Worm (Caenorhabditis elegans): ENCODE results near the gene flp-24.

The flp-24 gene

ce11 chrIII:744459-744858 lies 19.5 kb downstream of the flp-24 start:
- TF ChIP-seq elt-3 (tag; optimal IDR thresholded peaks at IDR 0.05): no peak
- TF ChIP-seq drap-1 (GFP tag; optimal IDR thresholded peaks at IDR 0.05): no peak
- no peak for TF ChIP-seq ham-2 (GFP tag; optimal IDR thresholded peaks at IDR 0.05)
- TF ChIP-seq flh-1 (GFP tag; optimal IDR thresholded peaks at IDR 0.05): no peak
- no peak for TF ChIP-seq hlh-1 (tag; optimal IDR thresholded peaks at IDR 0.05)
- no peak for TF ChIP-seq tbx-8 (GFP tag; optimal IDR thresholded peaks at IDR 0.05)
- TF ChIP-seq blmp-1 (tag; optimal IDR thresholded peaks at IDR 0.05): peak; percentile 41

ce11 chrIII:748782-749181 lies 23.9 kb downstream of the flp-24 start:
- no peak for TF ChIP-seq unc-39 (tag; optimal IDR thresholded peaks at IDR 0.05)
- no peak for TF ChIP-seq elt-1 (tag; optimal IDR thresholded peaks at IDR 0.05; ENCODE audit: borderline replicate concordance, insufficient read depth)
- no peak for TF ChIP-seq ceh-43 (GFP tag; optimal IDR thresholded peaks at IDR 0.05)
- TF ChIP-seq snpc-4 (tag; optimal IDR thresholded peaks at IDR 0.05): no peak
- no peak for TF ChIP-seq flh-1 (GFP tag; optimal IDR thresholded peaks at IDR 0.05)
- TF ChIP-seq nhr-237 (tag; optimal IDR thresholded peaks at IDR 0.05): no peak
- no peak for TF ChIP-seq sem-2 (GFP tag; optimal IDR thresholded peaks at IDR 0.05)

ce11 chrIII:750028-750427 lies 25.1 kb downstream of the flp-24 start:
- TF ChIP-seq lin-32 (GFP tag; optimal IDR thresholded peaks at IDR 0.05) (no peak), ces-1 (GFP tag; optimal IDR thresholded peaks at IDR 0.05) (no peak), unc-39 (tag; optimal IDR thresholded peaks at IDR 0.05) (no peak), zip-8 (tag; optimal IDR thresholded peaks at IDR 0.05) (no peak), lin-13 (tag; optimal IDR thresholded peaks at IDR 0.05) (no peak), ham-2 (GFP tag; optimal IDR thresholded peaks at IDR 0.05) (no peak), ztf-11 (tag; optimal IDR thresholded peaks at IDR 0.05) (no peak), snpc-4 (tag; optimal IDR thresholded peaks at IDR 0.05) (no peak), hlh-1 (tag; optimal IDR thresholded peaks at IDR 0.05) (no peak), cnd-1 (tag; optimal IDR thresholded peaks at IDR 0.05) (no peak), blmp-1 (tag; optimal IDR thresholded peaks at IDR 0.05) (no peak), nhr-28 (tag; optimal IDR thresholded peaks at IDR 0.05) (no peak)

- TF ChIP-seq nhr-2 (tag; optimal IDR thresholded peaks at IDR 0.05) (no peak), unc-39 (tag; optimal IDR thresholded peaks at IDR 0.05) (no peak), nhr-76 (tag; optimal IDR thresholded peaks at IDR 0.05) (no peak), cnd-1 (tag; optimal IDR thresholded peaks at IDR 0.05) (no peak), bed-3 (GFP tag; optimal IDR thresholded peaks at IDR 0.05) (no peak), lin-13 (tag; optimal IDR thresholded peaks at IDR 0.05) (no peak), mab-5 (tag; optimal IDR thresholded peaks at IDR 0.05) (no peak), nhr-237 (tag; optimal IDR thresholded peaks at IDR 0.05) (no peak), elt-1 (tag; optimal IDR thresholded peaks at IDR 0.05; ENCODE audit: borderline replicate concordance, insufficient read depth) (no peak), hlh-1 (tag; optimal IDR thresholded peaks at IDR 0.05) (no peak), unc-120 (tag; optimal IDR thresholded peaks at IDR 0.05; ENCODE audit: poor library complexity, severe bottlenecking) (no peak), M03D4.4 (tag; optimal IDR thresholded peaks at IDR 0.05) (no peak), elt-3 (tag; optimal IDR thresholded peaks at IDR 0.05) (no peak), ceh-39 (tag; optimal IDR thresholded peaks at IDR 0.05) (no peak), snpc-4 (tag; optimal IDR thresholded peaks at IDR 0.05) (no peak), mep-1 (tag; optimal IDR thresholded peaks at IDR 0.05) (no peak), tbx-8 (GFP tag; optimal IDR thresholded peaks at IDR 0.05) (no peak), lsy-2 (tag; optimal IDR thresholded peaks at IDR 0.05) (no peak), ztf-11 (tag; optimal IDR thresholded peaks at IDR 0.05) (no peak), lin-32 (GFP tag; optimal IDR thresholded peaks at IDR 0.05) (no peak)
Measured at ce11 chrIII:752326-752725, 27.4 kb downstream of the flp-24 start, which contains the start of gene pat-12. pat-12 (minus strand) TSS chrIII:752426.

ce11 chrIII:754371-754770 lies 29.5 kb downstream of the flp-24 start:
- TF ChIP-seq elt-1 (tag; optimal IDR thresholded peaks at IDR 0.05; ENCODE audit: borderline replicate concordance, insufficient read depth) (no peak), sptf-1 (tag; optimal IDR thresholded peaks at IDR 0.05) (no peak), ztf-11 (tag; optimal IDR thresholded peaks at IDR 0.05) (no peak), mab-5 (tag; optimal IDR thresholded peaks at IDR 0.05) (no peak), nhr-76 (tag; optimal IDR thresholded peaks at IDR 0.05) (no peak), flh-1 (GFP tag; optimal IDR thresholded peaks at IDR 0.05) (no peak), ceh-43 (GFP tag; optimal IDR thresholded peaks at IDR 0.05) (no peak), drap-1 (GFP tag; optimal IDR thresholded peaks at IDR 0.05) (no peak), tbx-8 (GFP tag; optimal IDR thresholded peaks at IDR 0.05) (no peak), nhr-237 (tag; optimal IDR thresholded peaks at IDR 0.05) (no peak), unc-62 (GFP tag; optimal IDR thresholded peaks at IDR 0.05) (no peak), pha-4 (tag; optimal IDR thresholded peaks at IDR 0.05) (no peak), M03D4.4 (tag; optimal IDR thresholded peaks at IDR 0.05) (no peak), hlh-1 (tag; optimal IDR thresholded peaks at IDR 0.05) (no peak), blmp-1 (tag; optimal IDR thresholded peaks at IDR 0.05) (no peak), ces-1 (GFP tag; optimal IDR thresholded peaks at IDR 0.05) (no peak)
